Worm (Caenorhabditis elegans): ENCODE data around the gene obr-3.

DNA sequence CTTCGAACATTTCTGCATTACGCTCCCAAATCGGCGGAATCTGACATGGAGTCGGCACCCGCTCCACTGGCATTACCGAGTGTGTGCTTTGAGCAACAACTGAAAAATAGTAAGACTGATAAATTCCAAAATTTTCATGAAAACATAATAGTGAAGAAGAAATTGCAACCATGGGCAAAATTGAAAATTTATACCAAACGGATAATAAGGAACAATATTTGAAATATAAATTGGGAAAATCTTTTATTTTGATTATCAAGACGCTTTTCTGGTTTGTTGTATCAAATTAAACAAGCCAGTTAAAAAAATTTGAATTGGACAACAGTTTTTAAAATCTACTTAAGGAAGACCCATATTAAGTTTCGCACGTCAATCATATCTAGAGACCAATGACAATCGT lies 16.1 kb downstream of the obr-3 start, which contains the start of gene ZK1086.2:
- no peak for TF ChIP-seq attf-3 (GFP tag; conservative IDR thresholded peaks at IDR 0.05)
- no peak for TF ChIP-seq F22D6.2 (tag; optimal IDR thresholded peaks at IDR 0.05)
- no peak for TF ChIP-seq let-607 (tag; optimal IDR thresholded peaks at IDR 0.05)
- TF ChIP-seq nfya-1 (tag; optimal IDR thresholded peaks at IDR 0.05; ENCODE audit: borderline replicate concordance, insufficient read depth), result no peak
- no peak for TF ChIP-seq ztf-6 (GFP tag; IDR thresholded peaks at IDR 0.05)
- TF ChIP-seq hlh-12 (tag; optimal IDR thresholded peaks at IDR 0.05), result no peak
- no peak for TF ChIP-seq F55B11.4 (tag; optimal IDR thresholded peaks at IDR 0.05; ENCODE audit: borderline replicate concordance, insufficient read depth)
- TF ChIP-seq unc-62 (GFP tag; optimal IDR thresholded peaks at IDR 0.05), result no peak
- TF ChIP-seq dpl-1 (GFP tag; optimal IDR thresholded peaks at IDR 0.05), result no peak
- no peak for TF ChIP-seq lin-35 (GFP tag; optimal IDR thresholded peaks at IDR 0.05)
- no peak for TF ChIP-seq mel-28 (tag; optimal IDR thresholded peaks at IDR 0.05; ENCODE audit: borderline replicate concordance)
- TF ChIP-seq F39B2.1 (GFP tag; IDR thresholded peaks at IDR 0.05), result no peak
